1 fruit fly cellular context compared by ENCODE assay signal in the genomic region with DNA sequence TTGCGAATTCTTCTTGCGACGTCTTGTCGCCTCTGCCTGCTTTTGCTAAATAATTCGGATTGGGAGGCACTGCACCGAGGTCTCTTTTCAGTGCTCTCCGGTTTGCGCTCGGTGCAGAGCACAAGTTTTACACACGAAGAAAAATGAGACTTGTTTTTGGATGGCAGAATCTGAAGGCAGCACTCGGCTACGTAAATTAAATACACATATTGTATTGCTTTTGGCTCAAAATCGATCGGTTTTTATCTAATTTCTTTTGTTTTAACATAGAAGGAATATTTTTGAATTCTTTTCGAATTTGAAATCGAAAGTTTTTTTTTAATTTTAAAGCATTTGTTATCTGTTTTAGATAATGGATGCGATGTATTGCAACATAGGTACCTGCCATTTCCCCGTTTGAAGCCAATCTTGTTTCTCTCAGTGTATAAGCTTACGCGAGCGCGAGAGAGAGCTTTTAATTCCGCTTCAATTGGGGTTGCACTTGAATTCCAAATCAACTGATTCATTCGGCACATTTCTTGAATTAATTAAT.
TF ChIP-seq lines count a peak whose summit lies in the region.

A gene (minus strand): TSS at position 51 of the 532 bp plus-strand sequence.

TF ChIP-seq in whole organism, embryonic, 481 proteins besides CTCF, POLR2A, EP300 and RAD21 (continued from another document and continues in another):
- TF ChIP-seq tap (tag; optimal IDR thresholded peaks at IDR 0.05; lab: Kevin White, UChicago) (peak; percentile 36), gsb-n (tag; optimal IDR thresholded peaks at IDR 0.05; lab: Kevin White, UChicago) (peak; percentile 14), gce (GFP tag; IDR thresholded peaks at IDR 0.05; lab: Robert Waterston, UW) (no peak), lab (GFP tag; optimal IDR thresholded peaks at IDR 0.05; lab: Kevin White, UChicago) (peak; percentile 76), CG12236 (GFP tag; optimal IDR thresholded peaks at IDR 0.05; lab: Kevin White, UChicago) (no peak), shn (GFP tag; optimal IDR thresholded peaks at IDR 0.05; lab: Kevin White, UChicago) (no peak), CG11696 (GFP tag; IDR thresholded peaks at IDR 0.05; lab: Robert Waterston, UW) (no peak), bowl (GFP tag; IDR thresholded peaks at IDR 0.05; lab: Robert Waterston, UW) (peak; percentile 61; the same call in 1 of the 2 replicates), D19B (GFP tag; optimal IDR thresholded peaks at IDR 0.05; lab: Kevin White, UChicago) (peak; percentile 22), fd64A (GFP tag; optimal IDR thresholded peaks at IDR 0.05; lab: Kevin White, UChicago) (no peak), YL-1 (GFP tag; optimal IDR thresholded peaks at IDR 0.05; lab: Kevin White, UChicago) (no peak), lilli (GFP tag; optimal IDR thresholded peaks at IDR 0.05; lab: Kevin White, UChicago) (peak; percentile 28), aop (GFP tag; IDR thresholded peaks at IDR 0.05; lab: Robert Waterston, UW) (no peak), CG8281 (tag; optimal IDR thresholded peaks at IDR 0.05; lab: Kevin White, UChicago) (peak; percentile 4), CG17568 (GFP tag; optimal IDR thresholded peaks at IDR 0.05; lab: Kevin White, UChicago) (no peak), CG9817 (tag; optimal IDR thresholded peaks at IDR 0.05; lab: Kevin White, UChicago) (no peak), Camta (GFP tag; optimal IDR thresholded peaks at IDR 0.05; lab: Kevin White, UChicago) (peak; percentile 24), maf-S (GFP tag; optimal IDR thresholded peaks at IDR 0.05; lab: Kevin White, UChicago) (peak; percentile 12), CG7963 (GFP tag; IDR thresholded peaks at IDR 0.05; lab: Robert Waterston, UW; ENCODE audit: partially characterized antibody) (no peak), B-H1 (GFP tag; IDR thresholded peaks at IDR 0.05; lab: Robert Waterston, UW) (no peak; the same call in 2 of the 3 replicates), sc (optimal IDR thresholded peaks at IDR 0.05; lab: Kevin White, UChicago) (no peak), sc (GFP tag; optimal IDR thresholded peaks at IDR 0.05; lab: Kevin White, UChicago) (peak; percentile 20), CG3995 (GFP tag; optimal IDR thresholded peaks at IDR 0.05; lab: Kevin White, UChicago) (peak; percentile 13), CG3065 (GFP tag; optimal IDR thresholded peaks at IDR 0.05; lab: Kevin White, UChicago) (no peak), cas (GFP tag; IDR thresholded peaks at IDR 0.05; lab: Robert Waterston, UW) (no peak), zf30C (GFP tag; optimal IDR thresholded peaks at IDR 0.05; lab: Kevin White, UChicago) (no peak), CG7357 (GFP tag; IDR thresholded peaks at IDR 0.05; lab: Robert Waterston, UW) (peak; percentile 68; the same call in 2 of the 3 replicates), CG16779 (GFP tag; IDR thresholded peaks at IDR 0.05; lab: Robert Waterston, UW) (no peak), sr (GFP tag; IDR thresholded peaks at IDR 0.05; lab: Robert Waterston, UW) (no peak), CG12659 (GFP tag; optimal IDR thresholded peaks at IDR 0.05; lab: Kevin White, UChicago) (peak; percentile 46), CG17802 (tag; optimal IDR thresholded peaks at IDR 0.05; lab: Kevin White, UChicago) (no peak), CG6272 (GFP tag; IDR thresholded peaks at IDR 0.05; lab: Robert Waterston, UW) (no peak), CG10267 (tag; optimal IDR thresholded peaks at IDR 0.05; lab: Kevin White, UChicago) (peak; percentile 46), CG17829 (tag; optimal IDR thresholded peaks at IDR 0.05; lab: Kevin White, UChicago) (peak; percentile 58), Dfd (GFP tag; optimal IDR thresholded peaks at IDR 0.05; lab: Kevin White, UChicago) (no peak), bsh (GFP tag; optimal IDR thresholded peaks at IDR 0.05; lab: Kevin White, UChicago) (peak; percentile 53 to 83), NC2β (GFP tag; optimal IDR thresholded peaks at IDR 0.05; lab: Kevin White, UChicago) (peak; percentile 8), Sin3A (optimal IDR thresholded peaks at IDR 0.05; lab: Kevin White, UChicago) (no peak), zen (tag; optimal IDR thresholded peaks at IDR 0.05; lab: Kevin White, UChicago) (no peak), CG12299 (tag; optimal IDR thresholded peaks at IDR 0.05; lab: Kevin White, UChicago) (no peak), hb (GFP tag; IDR thresholded peaks at IDR 0.05; lab: Robert Waterston, UW; ENCODE audit: partially characterized antibody) (no peak), Hr78 (GFP tag; optimal IDR thresholded peaks at IDR 0.05; lab: Kevin White, UChicago) (no peak), Tbp (GFP tag; optimal IDR thresholded peaks at IDR 0.05; lab: Kevin White, UChicago) (no peak), Hand (GFP tag; optimal IDR thresholded peaks at IDR 0.05; lab: Kevin White, UChicago) (peak; percentile 7), CG31441 (GFP tag; IDR thresholded peaks at IDR 0.05; lab: Robert Waterston, UW) (peak; percentile 64), sna (GFP tag; IDR thresholded peaks at IDR 0.05; lab: Robert Waterston, UW; ENCODE audit: partially characterized antibody) (no peak), pnt (GFP tag; optimal IDR thresholded peaks at IDR 0.05; lab: Kevin White, UChicago) (peak; percentile 25), CG6854 (GFP tag; optimal IDR thresholded peaks at IDR 0.05; lab: Kevin White, UChicago) (peak; percentile 60), dpn (GFP tag; optimal IDR thresholded peaks at IDR 0.05; lab: Kevin White, UChicago) (peak; percentile 40 to 44), mld (GFP tag; IDR thresholded peaks at IDR 0.05; lab: Robert Waterston, UW; ENCODE audit: partially characterized antibody) (no peak), CG8944 (GFP tag; optimal IDR thresholded peaks at IDR 0.05; lab: Kevin White, UChicago) (peak; percentile 47), CG10431 (GFP tag; optimal IDR thresholded peaks at IDR 0.05; lab: Kevin White, UChicago) (no peak), E2f2 (GFP tag; IDR thresholded peaks at IDR 0.05; lab: Robert Waterston, UW) (0 out of 2 replicates have a peak, but pooled peaks have one; percentile 23), CG2678 (tag; optimal IDR thresholded peaks at IDR 0.05; lab: Kevin White, UChicago) (peak; percentile 79), ewg (GFP tag; optimal IDR thresholded peaks at IDR 0.05; lab: Kevin White, UChicago) (peak; percentile 31), CG8478 (optimal IDR thresholded peaks at IDR 0.05; lab: Kevin White, UChicago) (no peak), CG17359 (tag; optimal IDR thresholded peaks at IDR 0.05; lab: Kevin White, UChicago) (peak; percentile 57), CG2199 (GFP tag; IDR thresholded peaks at IDR 0.05; lab: Robert Waterston, UW) (no peak), ttk (GFP tag; IDR thresholded peaks at IDR 0.05; lab: Robert Waterston, UW) (peak; percentile 59), CG5180 (GFP tag; optimal IDR thresholded peaks at IDR 0.05; lab: Kevin White, UChicago) (peak; percentile 36), prd (optimal IDR thresholded peaks at IDR 0.05; lab: Kevin White, UChicago) (no peak), prd (GFP tag; IDR thresholded peaks at IDR 0.05; lab: Robert Waterston, UW) (peak; percentile 44; the same call in 2 of the 3 replicates), HHEX (GFP tag; optimal IDR thresholded peaks at IDR 0.05; lab: Kevin White, UChicago) (peak; percentile 68), CG4820 (GFP tag; optimal IDR thresholded peaks at IDR 0.05; lab: Kevin White, UChicago) (peak; percentile 64), onecut (GFP tag; IDR thresholded peaks at IDR 0.05; lab: Robert Waterston, UW) (peak; percentile 43), Doc3 (GFP tag; IDR thresholded peaks at IDR 0.05; lab: Robert Waterston, UW; ENCODE audit: partially characterized antibody) (no peak), MTF-1 (GFP tag; optimal IDR thresholded peaks at IDR 0.05; lab: Kevin White, UChicago; ENCODE audit: borderline replicate concordance) (no peak), CG4404 (GFP tag; IDR thresholded peaks at IDR 0.05; lab: Robert Waterston, UW) (0 out of 2 replicates have a peak, but pooled peaks have one; percentile 28), Oaz (GFP tag; IDR thresholded peaks at IDR 0.05; lab: Robert Waterston, UW) (no peak), pzg (GFP tag; optimal IDR thresholded peaks at IDR 0.05; lab: Kevin White, UChicago) (no peak), CG10147 (GFP tag; optimal IDR thresholded peaks at IDR 0.05; lab: Kevin White, UChicago) (peak; percentile 74), bbx (GFP tag; IDR thresholded peaks at IDR 0.05; lab: Robert Waterston, UW; ENCODE audit: partially characterized antibody) (no peak), Fer2 (tag; optimal IDR thresholded peaks at IDR 0.05; lab: Kevin White, UChicago) (peak; percentile 6), crp (GFP tag; optimal IDR thresholded peaks at IDR 0.05; lab: Kevin White, UChicago) (no peak), Rx (GFP tag; IDR thresholded peaks at IDR 0.05; lab: Robert Waterston, UW) (no peak), CG3407 (GFP tag; optimal IDR thresholded peaks at IDR 0.05; lab: Kevin White, UChicago) (no peak), Hey (tag; optimal IDR thresholded peaks at IDR 0.05; lab: Kevin White, UChicago) (no peak), CG18619 (GFP tag; optimal IDR thresholded peaks at IDR 0.05; lab: Kevin White, UChicago) (no peak), CG14667 (GFP tag; IDR thresholded peaks at IDR 0.05; lab: Robert Waterston, UW) (0 out of 2 replicates have a peak, but pooled peaks have one; percentile 17), B-H2 (GFP tag; optimal IDR thresholded peaks at IDR 0.05; lab: Kevin White, UChicago) (no peak), CG8290 (GFP tag; optimal IDR thresholded peaks at IDR 0.05; lab: Kevin White, UChicago) (no peak), CG8290 (tag; optimal IDR thresholded peaks at IDR 0.05; lab: Kevin White, UChicago) (no peak), Ets65A (GFP tag; lab: Kevin White, UChicago) (peak; percentile 90), CG3847 (GFP tag; IDR thresholded peaks at IDR 0.05; lab: Robert Waterston, UW) (no peak), seq (GFP tag; IDR thresholded peaks at IDR 0.05; lab: Robert Waterston, UW) (0 out of 2 replicates have a peak, but pooled peaks have one; percentile 48), Jarid2 (GFP tag; optimal IDR thresholded peaks at IDR 0.05; lab: Kevin White, UChicago) (peak; percentile 10), kni (GFP tag; optimal IDR thresholded peaks at IDR 0.05; lab: Kevin White, UChicago) (no peak), Bteb2 (GFP tag; optimal IDR thresholded peaks at IDR 0.05; lab: Kevin White, UChicago) (no peak), CG12942 (GFP tag; optimal IDR thresholded peaks at IDR 0.05; lab: Kevin White, UChicago) (no peak), sd (tag; optimal IDR thresholded peaks at IDR 0.05; lab: Kevin White, UChicago) (no peak), CoRest (tag; optimal IDR thresholded peaks at IDR 0.05; lab: Kevin White, UChicago) (peak; percentile 61), grn (GFP tag; optimal IDR thresholded peaks at IDR 0.05; lab: Kevin White, UChicago) (no peak), Spps (tag; optimal IDR thresholded peaks at IDR 0.05; lab: Kevin White, UChicago) (no peak), mam (GFP tag; optimal IDR thresholded peaks at IDR 0.05; lab: Kevin White, UChicago) (peak; percentile 56), NK7.1 (GFP tag; optimal IDR thresholded peaks at IDR 0.05; lab: Kevin White, UChicago) (no peak), knrl (GFP tag; IDR thresholded peaks at IDR 0.05; lab: Robert Waterston, UW; ENCODE audit: partially characterized antibody) (no peak), Sry-δ (GFP tag; optimal IDR thresholded peaks at IDR 0.05; lab: Kevin White, UChicago) (peak; percentile 25), Med (GFP tag; lab: Kevin White, UChicago) (peak; percentile 84), HmgZ (tag; optimal IDR thresholded peaks at IDR 0.05; lab: Kevin White, UChicago) (no peak), eyg (GFP tag; optimal IDR thresholded peaks at IDR 0.05; lab: Kevin White, UChicago) (no peak), D19A (tag; optimal IDR thresholded peaks at IDR 0.05; lab: Kevin White, UChicago) (peak; percentile 56), CG13424 (tag; optimal IDR thresholded peaks at IDR 0.05; lab: Kevin White, UChicago) (peak; percentile 72), C15 (GFP tag; IDR thresholded peaks at IDR 0.05; lab: Robert Waterston, UW) (no peak), CG4730 (GFP tag; IDR thresholded peaks at IDR 0.05; lab: Robert Waterston, UW) (0 out of 2 replicates have a peak, but pooled peaks have one; percentile 47), trh (GFP tag; optimal IDR thresholded peaks at IDR 0.05; lab: Kevin White, UChicago) (no peak), tll (GFP tag; optimal IDR thresholded peaks at IDR 0.05; lab: Kevin White, UChicago) (no peak), CG14710 (tag; optimal IDR thresholded peaks at IDR 0.05; lab: Kevin White, UChicago) (peak; percentile 39), CG33557 (GFP tag; optimal IDR thresholded peaks at IDR 0.05; lab: Kevin White, UChicago) (no peak), CG13296 (GFP tag; optimal IDR thresholded peaks at IDR 0.05; lab: Kevin White, UChicago) (peak; percentile 74), Gug (GFP tag; IDR thresholded peaks at IDR 0.05; lab: Robert Waterston, UW) (0 out of 4 replicates have a peak, but pooled peaks have one; percentile 20), fd96Cb (tag; optimal IDR thresholded peaks at IDR 0.05; lab: Kevin White, UChicago) (peak; percentile 67), sim (GFP tag; IDR thresholded peaks at IDR 0.05; lab: Robert Waterston, UW) (no peak; the same call in 1 of the 2 replicates), Gsc (GFP tag; IDR thresholded peaks at IDR 0.05; lab: Robert Waterston, UW) (no peak), CG34224 (GFP tag; IDR thresholded peaks at IDR 0.05; lab: Robert Waterston, UW; ENCODE audit: partially characterized antibody) (no peak), fd102C (GFP tag; optimal IDR thresholded peaks at IDR 0.05; lab: Kevin White, UChicago) (no peak), CG1233 (GFP tag; optimal IDR thresholded peaks at IDR 0.05; lab: Kevin White, UChicago) (peak; percentile 57), emc (GFP tag; optimal IDR thresholded peaks at IDR 0.05; lab: Kevin White, UChicago) (no peak), CG15073 (GFP tag; optimal IDR thresholded peaks at IDR 0.05; lab: Kevin White, UChicago) (no peak), mirr (GFP tag; optimal IDR thresholded peaks at IDR 0.05; lab: Kevin White, UChicago) (no peak), schlank (tag; optimal IDR thresholded peaks at IDR 0.05; lab: Kevin White, UChicago) (no peak), vfl (GFP tag; optimal IDR thresholded peaks at IDR 0.05; lab: Kevin White, UChicago) (no peak), CG9727 (GFP tag; optimal IDR thresholded peaks at IDR 0.05; lab: Kevin White, UChicago) (peak; percentile 51), CG4617 (GFP tag; optimal IDR thresholded peaks at IDR 0.05; lab: Kevin White, UChicago; ENCODE audit: borderline replicate concordance) (no peak), CG17612 (GFP tag; IDR thresholded peaks at IDR 0.05; lab: Robert Waterston, UW) (no peak), HLH54F (GFP tag; optimal IDR thresholded peaks at IDR 0.05; lab: Kevin White, UChicago) (peak; percentile 36), pita (GFP tag; optimal IDR thresholded peaks at IDR 0.05; lab: Kevin White, UChicago) (no peak)
